Fruit fly (Drosophila melanogaster) Kc167 (cell line): Measurements from ENCODE around the gene Ns4.

Experiments
- h ChIP-seq: fragments of >200 bp; optimal IDR thresholded peaks from 3 replicates; lab custom pipeline; 2018; ENCODE audit warnings: missing external identifiers
- psq ChIP-seq: fragments of >200 bp; optimal IDR thresholded peaks from 2 replicates; lab custom pipeline; 2017; ENCODE audit warnings: missing external identifiers
- ttk ChIP-seq: sonication (Bioruptor generic); optimal IDR thresholded peaks from 2 replicates; lab custom pipeline; 2017; ENCODE audit warnings: missing external identifiers

- TF ChIP-seq psq (lab: Kevin White, UChicago) = no peak
- no peak for TF ChIP-seq ttk
- TF ChIP-seq h (lab: Kevin White, UChicago) = no peak
Observed at dm6 chr2L:20797515-20797847, 45.2 kb downstream of the Ns4 start, which contains the start of gene CG9328.
